Worm (Caenorhabditis elegans) whole organism, L3 larva: Measurements from ENCODE around the gene B0361.3.

Source experiments
- ZK546.5 ChIP-seq: sonication (generic microtip); optimal IDR thresholded peaks from 2 replicates; lab custom pipeline; 2017; ENCODE audit warnings: missing biosample characterization, missing genetic modification characterization
- ceh-82 ChIP-seq: fragments of 150-350 bp; optimal IDR thresholded peaks from 2 replicates; lab custom pipeline; 2014; ENCODE audit warnings: missing biosample characterization, missing genetic modification characterization
- elt-3 ChIP-seq, 3 experiments: fragments of 150-350 bp in 1 of 3; sonication (generic microtip) in 2 of 3; optimal IDR thresholded peaks; 2 replicates in 2 of 3; 4 replicates in 1 of 3; lab custom pipeline; 2014 to 2017; ENCODE audit warnings: missing biosample characterization in 3 of 3, missing genetic modification characterization in 3 of 3
- fkh-10 ChIP-seq: sonication (generic microtip); optimal IDR thresholded peaks from 2 replicates; lab custom pipeline; 2017; ENCODE audit warnings: missing biosample characterization, missing genetic modification reagents, missing genetic modification characterization
- lin-39 ChIP-seq: fragments of 150-350 bp; optimal IDR thresholded peaks from 2 replicates; lab custom pipeline; 2018; ENCODE audit warnings: missing biosample characterization, missing genetic modification reagents, missing genetic modification characterization
- lsy-12 ChIP-seq: sonication (generic microtip); optimal IDR thresholded peaks from 2 replicates; lab custom pipeline; 2016; ENCODE audit warnings: mild to moderate bottlenecking, missing genetic modification characterization, missing compliant biosample characterization
- mdl-1 ChIP-seq: fragments of 150-350 bp; optimal IDR thresholded peaks from 2 replicates; lab custom pipeline; 2014; ENCODE audit warnings: missing biosample characterization, missing genetic modification characterization
- nhr-237 ChIP-seq: fragments of 150-350 bp; optimal IDR thresholded peaks from 2 replicates; lab custom pipeline; 2014; ENCODE audit warnings: missing biosample characterization, missing genetic modification characterization
- nhr-28 ChIP-seq: fragments of 150-350 bp; optimal IDR thresholded peaks from 2 replicates; lab custom pipeline; 2014; ENCODE audit warnings: missing biosample characterization, missing genetic modification characterization
- nhr-43 ChIP-seq: sonication (generic microtip); optimal IDR thresholded peaks from 2 replicates; lab custom pipeline; 2016; ENCODE audit warnings: mild to moderate bottlenecking, missing genetic modification characterization, missing compliant biosample characterization; ENCODE audit not compliant: poor library complexity, severe bottlenecking
- snpc-4 ChIP-seq: fragments of 150-350 bp; optimal IDR thresholded peaks from 2 replicates; lab custom pipeline; 2014; ENCODE audit warnings: missing biosample characterization, missing genetic modification characterization
- unc-39 ChIP-seq: sonication (generic microtip); optimal IDR thresholded peaks from 4 replicates; lab custom pipeline; 2017; ENCODE audit warnings: missing biosample characterization, missing genetic modification characterization
- unc-62 ChIP-seq: fragments of 150-350 bp; sonication (generic microtip); optimal IDR thresholded peaks from 4 replicates; lab custom pipeline; 2014; ENCODE audit warnings: missing biosample characterization, missing genetic modification reagents, missing genetic modification characterization
- ztf-4 ChIP-seq: fragments of 150-350 bp; optimal IDR thresholded peaks from 2 replicates; lab custom pipeline; 2014; ENCODE audit warnings: missing biosample characterization, missing genetic modification characterization

DNA sequence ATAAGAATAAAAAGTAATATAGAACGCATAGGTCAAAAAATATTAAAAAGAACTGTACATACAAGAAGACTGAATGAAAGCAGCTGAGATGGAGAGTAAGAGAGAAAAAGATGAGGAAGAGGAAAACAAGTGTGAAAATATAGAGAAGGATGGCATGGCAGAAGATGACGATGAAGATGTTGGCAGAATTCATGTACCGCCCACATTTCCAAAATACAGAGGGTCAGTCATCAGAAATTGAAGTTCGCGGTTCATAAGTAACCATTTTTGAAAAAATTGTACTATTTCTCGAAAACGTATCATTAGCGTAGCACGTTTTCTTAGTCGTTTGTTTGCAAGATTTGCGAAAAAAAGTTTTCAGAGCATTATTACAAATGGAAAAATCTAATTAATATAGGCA, 33.5 kb upstream of the B0361.3 start, which contains the start of gene zmp-6:
- TF ChIP-seq nhr-237 (tag; lab: Kevin White, UChicago) (no peak), ZK546.5 (no peak), mdl-1 (no peak), elt-3 (tag; optimal IDR thresholded peaks at IDR 0.05; lab: Kevin White, UChicago) (no peak), ztf-4 (tag; lab: Kevin White, UChicago) (no peak), fkh-10 (no peak), nhr-43 (no peak), unc-39 (tag; lab: Kevin White, UChicago) (no peak), unc-62 (GFP tag; lab: Kevin White, UChicago) (no peak), ceh-82 (tag; lab: Kevin White, UChicago) (no peak), lsy-12 (tag; lab: Kevin White, UChicago) (no peak), nhr-28 (tag; lab: Kevin White, UChicago) (no peak), snpc-4 (no peak), lin-39 (tag; lab: Kevin White, UChicago) (no peak)
